Worm (Caenorhabditis elegans): ENCODE data around the gene C10E2.1.

The C10E2.1 gene

DNA sequence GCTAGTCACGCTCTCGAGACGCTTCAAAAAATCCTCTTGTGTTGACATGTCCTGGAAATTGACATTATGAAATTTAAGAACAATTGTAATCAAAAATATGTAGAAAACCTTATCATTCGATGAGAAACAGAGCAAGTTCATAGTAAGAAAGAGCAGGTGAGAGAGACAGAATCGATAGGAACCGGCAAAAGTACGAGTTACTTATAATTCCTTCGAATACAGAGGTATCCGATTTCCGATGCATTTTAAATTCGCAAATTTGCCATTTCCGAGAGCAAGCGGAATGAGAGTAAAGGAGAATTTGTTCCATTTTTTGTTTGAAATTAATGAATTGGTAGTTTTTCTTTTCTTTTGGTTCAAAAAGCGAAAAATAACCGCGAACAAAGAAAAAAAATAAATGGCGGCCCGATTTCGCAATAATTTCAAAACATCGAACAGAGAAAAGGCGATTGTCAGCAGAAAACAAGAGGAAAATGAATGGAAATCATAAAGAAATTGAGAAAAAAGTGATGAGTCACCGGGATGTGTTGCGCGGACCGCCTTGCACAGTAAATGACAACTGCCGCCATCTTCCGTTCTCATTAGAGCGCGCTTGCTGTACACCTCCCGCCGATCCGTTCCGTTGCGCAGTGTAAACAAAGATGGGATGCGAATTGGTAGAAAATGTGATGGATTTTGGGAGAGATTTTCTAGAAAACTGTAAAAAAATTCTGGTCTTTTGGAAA is 51.1 kb downstream of the C10E2.1 start, which contains the start of gene cas-1:
Gene cas-1 (minus strand): TSS at position 51 of the 725 bp plus-strand sequence.
- no peak for TF ChIP-seq unc-62 (GFP tag; optimal IDR thresholded peaks at IDR 0.05)

DNA sequence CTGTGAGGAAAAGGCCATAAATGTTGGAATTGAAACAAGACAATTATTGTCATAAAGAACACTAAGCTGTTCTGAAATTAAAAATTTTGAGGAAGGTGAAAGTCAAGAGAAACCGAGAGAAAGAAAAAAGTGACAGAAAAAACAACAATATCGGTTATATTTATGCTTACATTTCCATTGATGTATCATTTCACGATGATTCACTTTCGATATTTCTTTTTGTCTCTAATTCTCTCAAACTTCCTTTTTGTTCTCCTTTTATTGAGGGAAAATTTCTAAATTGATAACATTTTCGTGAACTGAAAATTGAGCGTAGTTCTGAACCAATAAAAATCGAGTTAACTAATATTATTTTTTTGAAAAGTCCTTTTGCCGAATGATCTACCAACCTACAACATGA is 52.3 kb downstream of the C10E2.1 start:
- TF ChIP-seq unc-62 (GFP tag; optimal IDR thresholded peaks at IDR 0.05) = no peak

DNA sequence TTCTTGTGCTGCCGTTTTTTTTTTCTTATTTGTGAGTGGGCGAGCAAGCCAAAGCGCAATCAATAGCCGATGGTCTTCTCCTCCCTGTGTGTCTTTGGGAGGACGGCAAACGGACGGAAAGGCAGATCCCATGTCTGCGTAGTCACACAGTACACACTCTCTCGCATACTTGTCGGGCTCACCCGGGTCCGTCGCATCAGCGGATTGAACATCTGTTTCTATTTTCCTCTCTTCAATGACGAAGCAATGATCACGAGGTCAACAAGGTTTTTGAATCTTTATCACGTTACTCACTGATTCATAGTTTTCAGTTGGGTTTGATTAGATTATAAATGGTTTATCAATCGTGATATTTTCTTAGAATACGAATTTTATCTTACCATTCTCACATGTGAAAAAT is 52.9 kb downstream of the C10E2.1 start:
- TF ChIP-seq unc-62 (GFP tag; optimal IDR thresholded peaks at IDR 0.05) = no peak
